Fruit fly (Drosophila melanogaster) Kc167 (cell line): ENCODE results near the gene CG1468.

Experiments
- Sin3A ChIP-seq: fragments of >200 bp; optimal IDR thresholded peaks from 2 replicates; lab custom pipeline; 2018; ENCODE audit warnings: missing external identifiers
- h ChIP-seq: fragments of >200 bp; optimal IDR thresholded peaks from 3 replicates; lab custom pipeline; 2018; ENCODE audit warnings: missing external identifiers
- insv ChIP-seq: fragments of >200 bp; optimal IDR thresholded peaks from 3 replicates; lab custom pipeline; 2018; ENCODE audit warnings: missing external identifiers
- psq ChIP-seq: fragments of >200 bp; optimal IDR thresholded peaks from 2 replicates; lab custom pipeline; 2017; ENCODE audit warnings: missing external identifiers
- ttk ChIP-seq: sonication (Bioruptor generic); optimal IDR thresholded peaks from 2 replicates; lab custom pipeline; 2017; ENCODE audit warnings: missing external identifiers

DNA sequence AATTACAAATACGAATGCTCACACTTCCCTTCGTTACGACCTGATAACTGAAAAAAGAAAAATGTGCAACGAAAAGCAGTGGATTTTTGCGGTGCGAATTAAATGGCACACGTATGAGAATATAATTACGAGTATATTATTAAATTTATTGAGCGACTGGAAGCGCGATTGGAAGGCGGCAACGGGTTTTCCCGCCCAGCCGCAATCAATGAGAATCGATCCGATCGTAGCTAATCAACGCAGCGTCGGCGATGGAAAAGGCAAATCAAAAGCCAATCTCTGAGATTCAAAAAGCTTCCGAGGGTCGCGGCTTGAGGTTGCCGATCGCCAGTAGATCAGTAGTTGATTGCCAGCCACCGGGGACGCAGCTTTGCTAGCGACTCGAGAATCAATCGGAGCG lies 13.3 kb upstream of the CG1468 start, which contains the start of gene Ser7:
- TF ChIP-seq Sin3A (lab: Kevin White, UChicago) (no peak), psq (lab: Kevin White, UChicago) (no peak), h (no peak), insv (lab: Kevin White, UChicago) (no peak), ttk (lab: Kevin White, UChicago) (no peak)
